Fruit fly (Drosophila melanogaster): ENCODE data around the gene CG7183.
A peak's percentile ranks its signal among the peaks of the same experiment; 100 is the strongest.

Gene CG7183

DNA sequence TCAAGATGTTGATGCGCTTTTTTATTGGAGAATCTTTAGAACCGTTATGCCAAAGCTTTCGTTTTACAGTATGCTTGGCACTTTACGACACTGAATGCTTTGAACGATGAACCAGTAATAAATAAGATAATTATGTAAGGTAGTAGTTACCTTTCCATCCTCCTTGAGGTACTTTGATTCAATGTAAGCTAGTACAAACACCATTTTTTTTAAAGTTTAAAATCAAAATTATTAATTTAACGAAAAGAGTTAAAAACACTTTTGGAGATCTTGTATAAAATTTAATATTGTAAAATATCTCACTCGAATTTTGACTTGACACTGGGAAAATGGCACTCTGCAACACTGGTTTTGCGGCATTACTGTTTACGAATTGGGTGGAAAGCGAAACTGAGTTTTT, 35.1 kb downstream of the CG7183 start, which contains the start of the genes Arp5 and CG7208:
TSS of gene Arp5 (plus strand) at position 114 of the 400 bp plus-strand sequence.
TSS of gene CG7208 (minus strand) at position 331 of the 400 bp plus-strand sequence.
- TF ChIP-seq ovo (GFP tag; optimal IDR thresholded peaks at IDR 0.05), result peak; percentile 93
- peak; percentile 51 for TF ChIP-seq cic (GFP tag; optimal IDR thresholded peaks at IDR 0.05)
- peak; percentile 32 for TF ChIP-seq tj (GFP tag; optimal IDR thresholded peaks at IDR 0.05)
- TF ChIP-seq CG1620 (GFP tag; optimal IDR thresholded peaks at IDR 0.05), result peak; percentile 75
- peak; percentile 80 for TF ChIP-seq CG11617 (GFP tag; optimal IDR thresholded peaks at IDR 0.05)
- no peak for TF ChIP-seq CG5204 (GFP tag; optimal IDR thresholded peaks at IDR 0.05)
- no peak for TF ChIP-seq kay (GFP tag; ENCODE audit: borderline replicate concordance)
- peak; percentile 77 for TF ChIP-seq pad (GFP tag; optimal IDR thresholded peaks at IDR 0.05)
- peak; percentile 83 for TF ChIP-seq bab1 (GFP tag; optimal IDR thresholded peaks at IDR 0.05)
- no peak for TF ChIP-seq cnc (optimal IDR thresholded peaks at IDR 0.05)
- TF ChIP-seq toe (GFP tag; optimal IDR thresholded peaks at IDR 0.05), result peak; percentile 59
- peak; percentile 24 for TF ChIP-seq Clk (GFP tag; optimal IDR thresholded peaks at IDR 0.05)
- TF ChIP-seq CG12768 (GFP tag; optimal IDR thresholded peaks at IDR 0.05), result peak; percentile 84
- TF ChIP-seq CG14711 (tag; optimal IDR thresholded peaks at IDR 0.05), result peak; percentile 82
- peak; percentile 69 for TF ChIP-seq Mnt (GFP tag; optimal IDR thresholded peaks at IDR 0.05)
- peak; percentile 76 for TF ChIP-seq CG33017 (tag; optimal IDR thresholded peaks at IDR 0.05)
- peak; percentile 72 for TF ChIP-seq Hr96 (GFP tag; optimal IDR thresholded peaks at IDR 0.05)
- peak; percentile 85 for TF ChIP-seq CG7101 (tag; optimal IDR thresholded peaks at IDR 0.05)
- peak; percentile 85 for TF ChIP-seq Crg-1 (GFP tag; optimal IDR thresholded peaks at IDR 0.05)
- peak; percentile 62 for TF ChIP-seq CG7045 (GFP tag; optimal IDR thresholded peaks at IDR 0.05)

- TF ChIP-seq bab1 (GFP tag; optimal IDR thresholded peaks at IDR 0.05), result peak; percentile 62
- TF ChIP-seq CG5204 (GFP tag; optimal IDR thresholded peaks at IDR 0.05), result no peak
- no peak for TF ChIP-seq toe (GFP tag; optimal IDR thresholded peaks at IDR 0.05)
- TF ChIP-seq cnc (optimal IDR thresholded peaks at IDR 0.05), result no peak
- no peak for TF ChIP-seq pad (GFP tag; optimal IDR thresholded peaks at IDR 0.05)
- TF ChIP-seq Mnt (GFP tag; optimal IDR thresholded peaks at IDR 0.05), result no peak
- no peak for TF ChIP-seq tj (GFP tag; optimal IDR thresholded peaks at IDR 0.05)
- no peak for TF ChIP-seq cic (GFP tag; optimal IDR thresholded peaks at IDR 0.05)
Measured at dm6 chr3R:18183244-18183643, 37.3 kb downstream of the CG7183 start, which contains the start of gene cdm. cdm (minus strand) TSS chr3R:18183479.

- TF ChIP-seq CG1620 (GFP tag; optimal IDR thresholded peaks at IDR 0.05) (peak; percentile 55), Mnt (GFP tag; optimal IDR thresholded peaks at IDR 0.05) (peak; percentile 46), CG7045 (GFP tag; optimal IDR thresholded peaks at IDR 0.05) (peak; percentile 91), ovo (GFP tag; optimal IDR thresholded peaks at IDR 0.05) (peak; percentile 35), Crg-1 (GFP tag; optimal IDR thresholded peaks at IDR 0.05) (peak; percentile 44), kay (GFP tag; ENCODE audit: borderline replicate concordance) (no peak), tj (GFP tag; optimal IDR thresholded peaks at IDR 0.05) (peak; percentile 60), Hr96 (GFP tag; optimal IDR thresholded peaks at IDR 0.05) (peak; percentile 79), cic (GFP tag; optimal IDR thresholded peaks at IDR 0.05) (peak; percentile 70), CG5204 (GFP tag; optimal IDR thresholded peaks at IDR 0.05) (peak; percentile 88), bab1 (GFP tag; optimal IDR thresholded peaks at IDR 0.05) (peak; percentile 54), pad (GFP tag; optimal IDR thresholded peaks at IDR 0.05) (peak; percentile 69), CG11617 (GFP tag; optimal IDR thresholded peaks at IDR 0.05) (peak; percentile 91), toe (GFP tag; optimal IDR thresholded peaks at IDR 0.05) (peak; percentile 91), CG12768 (GFP tag; optimal IDR thresholded peaks at IDR 0.05) (peak; percentile 89), CG14711 (tag; optimal IDR thresholded peaks at IDR 0.05) (peak; percentile 74), CG33017 (tag; optimal IDR thresholded peaks at IDR 0.05) (peak; percentile 91), cnc (optimal IDR thresholded peaks at IDR 0.05) (no peak), CG7101 (tag; optimal IDR thresholded peaks at IDR 0.05) (peak; percentile 89), Clk (GFP tag; optimal IDR thresholded peaks at IDR 0.05) (peak; percentile 78)
Measured at dm6 chr3R:18171983-18172967, 48.2 kb downstream of the CG7183 start.

DNA sequence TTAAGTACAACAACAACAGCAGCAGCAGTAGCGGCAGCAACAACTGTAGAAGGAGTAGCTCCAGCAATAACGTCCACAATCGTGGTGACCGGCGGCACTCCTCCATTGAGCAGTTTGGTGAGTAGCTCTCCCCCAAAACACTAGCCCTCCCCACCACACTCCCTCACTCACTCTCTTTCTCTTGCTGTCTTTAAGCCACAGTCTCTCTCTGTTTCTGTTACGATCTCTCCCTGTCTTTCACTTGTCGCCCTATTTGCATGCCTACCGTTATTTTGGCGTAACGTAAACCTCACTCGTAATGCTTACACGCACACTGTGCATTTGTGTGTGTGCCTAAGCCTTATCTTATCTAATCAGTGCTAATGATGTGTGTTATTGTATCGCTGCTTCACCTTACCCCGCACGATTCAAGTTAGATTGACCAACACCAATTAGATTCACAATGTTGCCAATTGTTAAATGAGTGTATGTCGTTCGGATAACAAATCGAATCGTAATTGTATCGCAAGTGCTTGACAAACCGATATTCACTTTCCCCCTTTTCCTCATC, 50.4 kb downstream of the CG7183 start:
- no peak for TF ChIP-seq Crg-1 (GFP tag; optimal IDR thresholded peaks at IDR 0.05)
- no peak for TF ChIP-seq kay (GFP tag; ENCODE audit: borderline replicate concordance)
- peak; percentile 42 for TF ChIP-seq cic (GFP tag; optimal IDR thresholded peaks at IDR 0.05)
- TF ChIP-seq Hr96 (GFP tag; optimal IDR thresholded peaks at IDR 0.05), result no peak
- no peak for TF ChIP-seq CG1620 (GFP tag; optimal IDR thresholded peaks at IDR 0.05)
- TF ChIP-seq bab1 (GFP tag; optimal IDR thresholded peaks at IDR 0.05), result no peak
- no peak for TF ChIP-seq CG7045 (GFP tag; optimal IDR thresholded peaks at IDR 0.05)
- TF ChIP-seq ovo (GFP tag; optimal IDR thresholded peaks at IDR 0.05), result peak; percentile 86
- no peak for TF ChIP-seq CG5204 (GFP tag; optimal IDR thresholded peaks at IDR 0.05)
- peak; percentile 14 for TF ChIP-seq CG7101 (tag; optimal IDR thresholded peaks at IDR 0.05)
- no peak for TF ChIP-seq Clk (GFP tag; optimal IDR thresholded peaks at IDR 0.05)
- TF ChIP-seq CG14711 (tag; optimal IDR thresholded peaks at IDR 0.05), result peak; percentile 32
- peak; percentile 27 for TF ChIP-seq Mnt (GFP tag; optimal IDR thresholded peaks at IDR 0.05)
- TF ChIP-seq CG11617 (GFP tag; optimal IDR thresholded peaks at IDR 0.05), result peak; percentile 2
- peak; percentile 97 for TF ChIP-seq pad (GFP tag; optimal IDR thresholded peaks at IDR 0.05)
- no peak for TF ChIP-seq toe (GFP tag; optimal IDR thresholded peaks at IDR 0.05)

dm6 chr3R:18168929-18169350, 51.6 kb downstream of the CG7183 start:
- no peak for TF ChIP-seq CG14711 (tag; optimal IDR thresholded peaks at IDR 0.05)
- TF ChIP-seq kay (GFP tag; ENCODE audit: borderline replicate concordance), result no peak
- peak; percentile 54 for TF ChIP-seq CG7045 (GFP tag; optimal IDR thresholded peaks at IDR 0.05)
- no peak for TF ChIP-seq CG11617 (GFP tag; optimal IDR thresholded peaks at IDR 0.05)
- TF ChIP-seq CG7101 (tag; optimal IDR thresholded peaks at IDR 0.05), result no peak
- TF ChIP-seq CG1620 (GFP tag; optimal IDR thresholded peaks at IDR 0.05), result no peak
- no peak for TF ChIP-seq CG5204 (GFP tag; optimal IDR thresholded peaks at IDR 0.05)
- no peak for TF ChIP-seq Mnt (GFP tag; optimal IDR thresholded peaks at IDR 0.05)
- peak; percentile 6 for TF ChIP-seq Hr96 (GFP tag; optimal IDR thresholded peaks at IDR 0.05)
- no peak for TF ChIP-seq Clk (GFP tag; optimal IDR thresholded peaks at IDR 0.05)
- TF ChIP-seq toe (GFP tag; optimal IDR thresholded peaks at IDR 0.05), result no peak
- peak; percentile 42 for TF ChIP-seq CG33017 (tag; optimal IDR thresholded peaks at IDR 0.05)
- no peak for TF ChIP-seq tj (GFP tag; optimal IDR thresholded peaks at IDR 0.05)
- no peak for TF ChIP-seq pad (GFP tag; optimal IDR thresholded peaks at IDR 0.05)
- peak; percentile 47 for TF ChIP-seq ovo (GFP tag; optimal IDR thresholded peaks at IDR 0.05)
- TF ChIP-seq Crg-1 (GFP tag; optimal IDR thresholded peaks at IDR 0.05), result no peak
- no peak for TF ChIP-seq cnc (optimal IDR thresholded peaks at IDR 0.05)
- peak; percentile 61 for TF ChIP-seq CG12768 (GFP tag; optimal IDR thresholded peaks at IDR 0.05)
- peak; percentile 47 for TF ChIP-seq cic (GFP tag; optimal IDR thresholded peaks at IDR 0.05)
- TF ChIP-seq bab1 (GFP tag; optimal IDR thresholded peaks at IDR 0.05), result no peak

All from whole organism, adult.